Fruit fly (Drosophila melanogaster): ENCODE data around the gene CG8117.

dm6 chrX:15630815-15631214, 13.2 kb upstream of the CG8117 start:
- TF ChIP-seq Sin3A (optimal IDR thresholded peaks at IDR 0.05) (no peak), psq (optimal IDR thresholded peaks at IDR 0.05) (no peak), Myc (optimal IDR thresholded peaks at IDR 0.05) (no peak), h (optimal IDR thresholded peaks at IDR 0.05) (no peak)

Data from Kc167 (cell line).